Worm (Caenorhabditis elegans): ENCODE results near the gene B0336.7.

B0336.7 gene

ce11 chrIII:5730980-5731636, 33.9 kb upstream of the B0336.7 start, which contains the start of the genes B0244.9 and B0244.7:
TSS of gene B0244.9 (minus strand) at chrIII:5731030.
TSS of gene B0244.7 (plus strand) at chrIII:5731501.
- no peak for TF ChIP-seq tbx-37 (GFP tag; conservative IDR thresholded peaks at IDR 0.05)
- TF ChIP-seq tra-4 (tag; optimal IDR thresholded peaks at IDR 0.05): no peak
- TF ChIP-seq ceh-36 (tag; optimal IDR thresholded peaks at IDR 0.05): no peak
- TF ChIP-seq hmg-4 (GFP tag; optimal IDR thresholded peaks at IDR 0.05): no peak
- no peak for TF ChIP-seq tbx-11 (GFP tag; IDR thresholded peaks at IDR 0.05)
- no peak for TF ChIP-seq flt-1 (GFP tag; IDR thresholded peaks at IDR 0.05)
- no peak for TF ChIP-seq F13C5.2 (tag; optimal IDR thresholded peaks at IDR 0.05)

ce11 chrIII:5730041-5730440, 32.9 kb upstream of the B0336.7 start:
- TF ChIP-seq ets-7 (tag; optimal IDR thresholded peaks at IDR 0.05): no peak
- no peak for TF ChIP-seq ceh-36 (tag; optimal IDR thresholded peaks at IDR 0.05)
- no peak for TF ChIP-seq hnd-1 (tag; optimal IDR thresholded peaks at IDR 0.05)
- no peak for TF ChIP-seq hmbx-1 (tag; optimal IDR thresholded peaks at IDR 0.05)
- TF ChIP-seq sea-1 (GFP tag; conservative IDR thresholded peaks at IDR 0.05): no peak
- TF ChIP-seq tbx-11 (GFP tag; IDR thresholded peaks at IDR 0.05): no peak
- TF ChIP-seq ama-1 (optimal IDR thresholded peaks at IDR 0.05): no peak
- TF ChIP-seq tbx-37 (GFP tag; conservative IDR thresholded peaks at IDR 0.05): no peak
- no peak for TF ChIP-seq aly-1 (tag; optimal IDR thresholded peaks at IDR 0.05)
- no peak for TF ChIP-seq flt-1 (GFP tag; IDR thresholded peaks at IDR 0.05)
- TF ChIP-seq F13C5.2 (tag; optimal IDR thresholded peaks at IDR 0.05): no peak
- no peak for TF ChIP-seq tra-4 (tag; optimal IDR thresholded peaks at IDR 0.05)
- no peak for TF ChIP-seq hmg-4 (GFP tag; optimal IDR thresholded peaks at IDR 0.05)
- no peak for TF ChIP-seq scrt-1 (GFP tag; IDR thresholded peaks at IDR 0.05)
- no peak for TF ChIP-seq ceh-13 (GFP tag; optimal IDR thresholded peaks at IDR 0.05)
- TF ChIP-seq pes-1 (GFP tag; IDR thresholded peaks at IDR 0.05): no peak

ce11 chrIII:5729367-5729766, 32.2 kb upstream of the B0336.7 start:
- TF ChIP-seq aly-1 (tag; optimal IDR thresholded peaks at IDR 0.05): no peak
- no peak for TF ChIP-seq tra-4 (tag; optimal IDR thresholded peaks at IDR 0.05)
- TF ChIP-seq flt-1 (GFP tag; IDR thresholded peaks at IDR 0.05): no peak
- no peak for TF ChIP-seq B0310.2 (tag; optimal IDR thresholded peaks at IDR 0.05)
- TF ChIP-seq ets-7 (tag; optimal IDR thresholded peaks at IDR 0.05): no peak
- no peak for TF ChIP-seq ceh-13 (GFP tag; optimal IDR thresholded peaks at IDR 0.05)
- TF ChIP-seq hnd-1 (tag; optimal IDR thresholded peaks at IDR 0.05): no peak
- TF ChIP-seq sea-1 (GFP tag; conservative IDR thresholded peaks at IDR 0.05): no peak
- TF ChIP-seq scrt-1 (GFP tag; IDR thresholded peaks at IDR 0.05): no peak
- TF ChIP-seq ama-1 (optimal IDR thresholded peaks at IDR 0.05): no peak
- TF ChIP-seq hmg-4 (GFP tag; optimal IDR thresholded peaks at IDR 0.05): no peak
- TF ChIP-seq F13C5.2 (tag; optimal IDR thresholded peaks at IDR 0.05): no peak
- TF ChIP-seq tbx-37 (GFP tag; conservative IDR thresholded peaks at IDR 0.05): no peak

- TF ChIP-seq tra-4 (tag; optimal IDR thresholded peaks at IDR 0.05): no peak
- no peak for TF ChIP-seq tbx-11 (GFP tag; IDR thresholded peaks at IDR 0.05)
- no peak for TF ChIP-seq ceh-36 (tag; optimal IDR thresholded peaks at IDR 0.05)
- TF ChIP-seq ceh-13 (GFP tag; optimal IDR thresholded peaks at IDR 0.05): no peak
- TF ChIP-seq sea-1 (GFP tag; conservative IDR thresholded peaks at IDR 0.05): no peak
- no peak for TF ChIP-seq hnd-1 (tag; optimal IDR thresholded peaks at IDR 0.05)
- no peak for TF ChIP-seq scrt-1 (GFP tag; IDR thresholded peaks at IDR 0.05)
- TF ChIP-seq hmbx-1 (tag; optimal IDR thresholded peaks at IDR 0.05): no peak
- no peak for TF ChIP-seq hmg-4 (GFP tag; optimal IDR thresholded peaks at IDR 0.05)
- no peak for TF ChIP-seq B0310.2 (tag; optimal IDR thresholded peaks at IDR 0.05)
- TF ChIP-seq ama-1 (optimal IDR thresholded peaks at IDR 0.05): no peak
- TF ChIP-seq aly-1 (tag; optimal IDR thresholded peaks at IDR 0.05): no peak
- no peak for TF ChIP-seq F13C5.2 (tag; optimal IDR thresholded peaks at IDR 0.05)
- no peak for TF ChIP-seq tbx-37 (GFP tag; conservative IDR thresholded peaks at IDR 0.05)
- no peak for TF ChIP-seq ets-7 (tag; optimal IDR thresholded peaks at IDR 0.05)
- no peak for TF ChIP-seq flt-1 (GFP tag; IDR thresholded peaks at IDR 0.05)
- TF ChIP-seq pes-1 (GFP tag; IDR thresholded peaks at IDR 0.05): no peak
These were observed 30.7 kb upstream of the B0336.7 start, which contains the start of gene egg-1 for ce11 chrIII:5727827-5728226. TSS of gene egg-1 (plus strand) at chrIII:5728180.

- no peak for TF ChIP-seq scrt-1 (GFP tag; IDR thresholded peaks at IDR 0.05)
- no peak for TF ChIP-seq hnd-1 (tag; optimal IDR thresholded peaks at IDR 0.05)
- no peak for TF ChIP-seq pes-1 (GFP tag; IDR thresholded peaks at IDR 0.05)
- TF ChIP-seq ama-1 (optimal IDR thresholded peaks at IDR 0.05): no peak
- TF ChIP-seq tbx-11 (GFP tag; IDR thresholded peaks at IDR 0.05): no peak
- TF ChIP-seq ceh-13 (GFP tag; optimal IDR thresholded peaks at IDR 0.05): no peak
- no peak for TF ChIP-seq tra-4 (tag; optimal IDR thresholded peaks at IDR 0.05)
- TF ChIP-seq hmg-4 (GFP tag; optimal IDR thresholded peaks at IDR 0.05): no peak
- TF ChIP-seq flt-1 (GFP tag; IDR thresholded peaks at IDR 0.05): no peak
- no peak for TF ChIP-seq B0310.2 (tag; optimal IDR thresholded peaks at IDR 0.05)
- no peak for TF ChIP-seq F13C5.2 (tag; optimal IDR thresholded peaks at IDR 0.05)
- no peak for TF ChIP-seq tbx-37 (GFP tag; conservative IDR thresholded peaks at IDR 0.05)
- TF ChIP-seq hmbx-1 (tag; optimal IDR thresholded peaks at IDR 0.05): no peak
- no peak for TF ChIP-seq aly-1 (tag; optimal IDR thresholded peaks at IDR 0.05)
These were observed 25.4 kb upstream of the B0336.7 start, which contains the start of gene wrm-1 for ce11 chrIII:5722550-5722949. TSS of gene wrm-1 (plus strand) at chrIII:5722850.

ce11 chrIII:5721888-5722287, 24.7 kb upstream of the B0336.7 start:
- no peak for TF ChIP-seq tbx-11 (GFP tag; IDR thresholded peaks at IDR 0.05)
- peak; percentile 12; the same call in 1 of the 2 replicates for TF ChIP-seq tbx-37 (GFP tag; conservative IDR thresholded peaks at IDR 0.05)
- peak; percentile 21 for TF ChIP-seq hmg-4 (GFP tag; optimal IDR thresholded peaks at IDR 0.05)

- no peak for TF ChIP-seq ceh-36 (tag; optimal IDR thresholded peaks at IDR 0.05)
- TF ChIP-seq B0310.2 (tag; optimal IDR thresholded peaks at IDR 0.05): no peak
- TF ChIP-seq sea-1 (GFP tag; conservative IDR thresholded peaks at IDR 0.05): no peak
- no peak for TF ChIP-seq tbx-11 (GFP tag; IDR thresholded peaks at IDR 0.05)
- no peak for TF ChIP-seq ceh-13 (GFP tag; optimal IDR thresholded peaks at IDR 0.05)
These were observed 24.3 kb upstream of the B0336.7 start for ce11 chrIII:5721488-5721887.

Measured in whole organism, early embryonic.